Worm (Caenorhabditis elegans) whole organism, early embryonic: Measurements from ENCODE around the gene F33C8.4.

ENCODE experiments used
- B0310.2 ChIP-seq: sonication (generic microtip); optimal IDR thresholded peaks from 2 replicates; lab custom pipeline; 2016; ENCODE audit warnings: mild to moderate bottlenecking, missing genetic modification characterization, missing compliant biosample characterization
- F13C5.2 ChIP-seq: sonication (generic microtip); optimal IDR thresholded peaks from 2 replicates; lab custom pipeline; 2017; ENCODE audit warnings: mild to moderate bottlenecking, missing genetic modification characterization, inconsistent platforms, missing compliant biosample characterization
- aly-1 ChIP-seq: sonication (generic microtip); optimal IDR thresholded peaks from 2 replicates; lab custom pipeline; 2016; ENCODE audit warnings: missing genetic modification characterization, missing compliant biosample characterization
- ama-1 ChIP-seq: fragments of 150-350 bp; optimal IDR thresholded peaks from 2 replicates; lab custom pipeline; 2014
- ceh-13 ChIP-seq: fragments of 200-800 bp; sonication (Bioruptor generic); optimal IDR thresholded peaks from 2 replicates; lab custom pipeline; 2018; ENCODE audit warnings: mild to moderate bottlenecking, missing genetic modification characterization, missing compliant biosample characterization
- ceh-36 ChIP-seq: sonication (generic microtip); optimal IDR thresholded peaks from 2 replicates; lab custom pipeline; 2016; ENCODE audit warnings: missing genetic modification characterization, inconsistent platforms, missing compliant biosample characterization
- ets-7 ChIP-seq: sonication (generic microtip); optimal IDR thresholded peaks from 2 replicates; lab custom pipeline; 2016; ENCODE audit warnings: missing genotype, missing genetic modification characterization, missing compliant biosample characterization
- flt-1 ChIP-seq: fragments of 200-800 bp; sonication (Bioruptor generic); IDR thresholded peaks from 2 replicates; pipeline ENCODE4 v1.3.6; 2022; ENCODE audit warnings: missing genetic modification characterization, missing compliant biosample characterization
- hmbx-1 ChIP-seq: sonication (generic microtip); optimal IDR thresholded peaks from 2 replicates; lab custom pipeline; 2016; ENCODE audit warnings: mild to moderate bottlenecking, missing genetic modification characterization, missing compliant biosample characterization
- hmg-4 ChIP-seq: fragments of 200-800 bp; sonication (Bioruptor generic); optimal IDR thresholded peaks from 2 replicates; lab custom pipeline; 2018; ENCODE audit warnings: mild to moderate bottlenecking, missing genetic modification characterization, missing compliant biosample characterization
- hnd-1 ChIP-seq: sonication (generic microtip); optimal IDR thresholded peaks from 2 replicates; lab custom pipeline; 2016; ENCODE audit warnings: missing genetic modification characterization, missing compliant biosample characterization
- pes-1 ChIP-seq: fragments of 200-800 bp; sonication (Bioruptor generic); IDR thresholded peaks from 2 replicates; pipeline ENCODE4 v1.3.6; 2022; ENCODE audit warnings: missing genetic modification reagents, missing genetic modification characterization, missing compliant biosample characterization
- scrt-1 ChIP-seq: fragments of 200-800 bp; sonication (Bioruptor generic); IDR thresholded peaks from 2 replicates; pipeline ENCODE4 v1.3.6; 2022; ENCODE audit warnings: missing genetic modification characterization, missing compliant biosample characterization
- sea-1 ChIP-seq: fragments of 200-800 bp; sonication (Bioruptor generic); conservative IDR thresholded peaks from 2 replicates; pipeline ENCODE4 v1.3.6; 2022; ENCODE audit warnings: missing genetic modification characterization, missing compliant biosample characterization
- tbx-11 ChIP-seq: fragments of 200-800 bp; sonication (Bioruptor generic); IDR thresholded peaks from 2 replicates; pipeline ENCODE4 v1.3.6; 2022; ENCODE audit warnings: missing genetic modification characterization, missing compliant biosample characterization
- tbx-37 ChIP-seq: fragments of 200-800 bp; sonication (Bioruptor generic); conservative IDR thresholded peaks from 2 replicates; pipeline ENCODE4 v1.3.6; 2022; ENCODE audit warnings: missing genetic modification reagents, missing genetic modification characterization, missing compliant biosample characterization
- tra-4 ChIP-seq: sonication (generic microtip); optimal IDR thresholded peaks from 2 replicates; lab custom pipeline; 2017; ENCODE audit warnings: missing genetic modification characterization, missing compliant biosample characterization

The F33C8.4 gene

DNA sequence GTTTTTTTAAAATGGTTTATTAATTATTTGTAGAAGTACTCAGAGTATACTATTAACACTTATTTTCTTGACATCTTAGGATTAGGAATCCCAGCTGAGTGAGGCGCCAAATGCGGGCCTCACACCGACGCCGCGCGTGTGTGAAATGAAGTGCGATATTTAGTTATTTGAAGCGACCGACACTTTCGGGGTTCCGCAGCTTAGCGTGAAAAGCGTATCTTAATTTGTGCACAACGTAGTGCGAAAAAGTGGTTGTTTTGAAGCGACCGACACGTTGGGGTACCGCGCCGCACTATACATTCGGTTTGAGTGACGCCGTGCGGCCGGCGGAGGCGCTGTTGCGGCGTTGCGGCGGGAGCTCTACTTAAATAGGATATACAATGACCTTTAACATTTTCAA, 27.1 kb upstream of the F33C8.4 start:
- TF ChIP-seq tra-4 (tag; lab: Kevin White, UChicago) (no peak), sea-1 (GFP tag; lab: Robert Waterston, UW) (no peak), ama-1 (lab: Kevin White, UChicago) (no peak), hmbx-1 (no peak), hnd-1 (tag; lab: Kevin White, UChicago) (no peak), ceh-36 (tag; lab: Kevin White, UChicago) (no peak), aly-1 (no peak), tbx-37 (no peak), scrt-1 (GFP tag; lab: Robert Waterston, UW) (no peak), flt-1 (GFP tag; lab: Robert Waterston, UW) (no peak), pes-1 (GFP tag; lab: Robert Waterston, UW) (no peak), tbx-11 (no peak)

DNA sequence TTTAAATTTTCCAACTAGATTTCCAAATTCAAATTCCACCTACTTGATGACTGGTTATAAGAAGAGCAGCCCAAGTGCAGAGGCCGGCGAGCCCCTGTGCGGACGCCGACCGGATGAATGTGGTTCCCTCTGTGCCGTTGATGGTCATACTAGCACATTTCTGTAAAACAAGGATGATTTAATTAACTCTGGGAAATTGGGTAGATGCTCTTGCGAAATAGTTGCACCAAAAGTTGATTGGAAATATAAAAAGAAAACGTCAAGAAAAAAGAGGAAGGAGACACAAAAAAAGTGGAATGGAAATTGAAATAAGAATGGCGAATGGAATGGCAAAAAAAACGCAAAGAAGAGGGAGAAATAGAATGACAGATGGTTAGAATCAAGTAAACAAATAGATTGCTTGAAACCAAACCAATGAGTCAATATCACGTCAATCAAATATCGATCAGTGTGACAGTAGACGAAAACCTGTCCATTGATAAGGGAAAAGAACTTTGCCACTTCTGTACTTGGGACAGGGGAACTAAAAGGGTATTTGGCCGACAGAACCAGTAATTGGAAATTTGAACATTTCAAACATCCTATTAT, 25.3 kb upstream of the F33C8.4 start, which contains the start of gene tmem-184:
Gene tmem-184, minus strand, starts transcription at position 164 of the 588 bp plus-strand sequence.
- TF ChIP-seq flt-1 (GFP tag; lab: Robert Waterston, UW) (no peak), ama-1 (lab: Kevin White, UChicago) (no peak), tbx-11 (no peak), ets-7 (tag; lab: Kevin White, UChicago) (no peak), tbx-37 (no peak), aly-1 (no peak), sea-1 (GFP tag; lab: Robert Waterston, UW) (no peak), tra-4 (tag; lab: Kevin White, UChicago) (no peak), B0310.2 (tag; lab: Kevin White, UChicago) (no peak), ceh-36 (tag; lab: Kevin White, UChicago) (no peak), scrt-1 (GFP tag; lab: Robert Waterston, UW) (no peak), hmbx-1 (no peak), F13C5.2 (tag; lab: Kevin White, UChicago) (no peak), pes-1 (GFP tag; lab: Robert Waterston, UW) (no peak), ceh-13 (no peak), hmg-4 (GFP tag; lab: Kevin White, UChicago) (no peak), hnd-1 (tag; lab: Kevin White, UChicago) (no peak)

DNA sequence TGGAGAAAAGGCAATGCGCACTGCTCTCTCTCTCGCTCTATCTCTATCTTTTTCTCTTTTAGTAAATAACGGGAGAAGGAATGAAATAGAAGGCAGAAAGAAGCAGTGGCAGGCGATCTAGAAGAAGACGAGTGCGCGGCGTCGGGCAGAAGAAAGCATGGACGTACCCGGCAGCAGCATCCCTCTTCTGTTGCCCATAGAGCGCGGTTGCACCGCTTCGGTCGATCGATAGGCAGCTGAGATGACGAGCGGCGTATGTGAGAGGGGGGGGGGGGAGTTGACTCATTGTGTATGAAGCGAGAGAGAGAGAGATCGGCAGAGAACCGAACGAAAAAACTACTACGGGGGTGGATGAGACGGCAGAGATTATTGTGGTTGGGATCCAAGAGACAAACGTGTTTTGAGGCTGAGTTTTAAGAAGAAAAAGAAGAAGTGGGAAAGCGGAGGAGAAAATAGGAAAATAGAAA, 23.9 kb upstream of the F33C8.4 start:
- TF ChIP-seq hmg-4 (GFP tag; lab: Kevin White, UChicago) (peak; percentile 83), aly-1 (peak; percentile 4), tbx-11 (no peak), pes-1 (GFP tag; lab: Robert Waterston, UW) (peak; percentile 56; the same call in 1 of the 2 replicates), sea-1 (GFP tag; lab: Robert Waterston, UW) (peak; percentile 8; the same call in 1 of the 2 replicates), scrt-1 (GFP tag; lab: Robert Waterston, UW) (0 out of 2 replicates have a peak, but pooled peaks have one; percentile 35), ama-1 (lab: Kevin White, UChicago) (no peak), F13C5.2 (tag; lab: Kevin White, UChicago) (peak; percentile 84), ceh-36 (tag; lab: Kevin White, UChicago) (no peak), B0310.2 (tag; lab: Kevin White, UChicago) (peak; percentile 29)

DNA sequence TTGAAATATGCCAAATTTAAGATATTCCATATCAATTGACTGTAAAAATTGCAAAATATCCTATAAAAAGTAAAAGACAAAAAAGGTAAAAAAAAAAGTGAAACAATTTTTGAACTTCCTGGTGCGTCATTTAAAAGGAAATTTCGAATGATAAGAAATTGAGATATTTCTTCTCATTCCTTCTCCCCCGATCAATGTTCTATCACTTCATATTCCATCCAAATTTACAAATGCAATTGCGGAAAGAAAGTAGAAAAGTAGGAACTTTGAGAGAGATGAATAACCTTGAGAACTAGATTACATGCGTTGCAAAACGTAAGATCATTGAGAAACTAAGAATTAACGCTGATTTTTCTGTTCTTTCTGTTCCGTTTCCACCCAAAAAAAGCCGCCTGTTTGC, 22.5 kb upstream of the F33C8.4 start:
- TF ChIP-seq sea-1 (GFP tag; lab: Robert Waterston, UW) (no peak), ets-7 (tag; lab: Kevin White, UChicago) (no peak), hmg-4 (GFP tag; lab: Kevin White, UChicago) (no peak), tbx-37 (no peak), hnd-1 (tag; lab: Kevin White, UChicago) (no peak), scrt-1 (GFP tag; lab: Robert Waterston, UW) (no peak), hmbx-1 (no peak), ama-1 (lab: Kevin White, UChicago) (no peak), B0310.2 (tag; lab: Kevin White, UChicago) (no peak), ceh-13 (no peak), tra-4 (tag; lab: Kevin White, UChicago) (no peak), flt-1 (GFP tag; lab: Robert Waterston, UW) (no peak), ceh-36 (tag; lab: Kevin White, UChicago) (no peak)

DNA sequence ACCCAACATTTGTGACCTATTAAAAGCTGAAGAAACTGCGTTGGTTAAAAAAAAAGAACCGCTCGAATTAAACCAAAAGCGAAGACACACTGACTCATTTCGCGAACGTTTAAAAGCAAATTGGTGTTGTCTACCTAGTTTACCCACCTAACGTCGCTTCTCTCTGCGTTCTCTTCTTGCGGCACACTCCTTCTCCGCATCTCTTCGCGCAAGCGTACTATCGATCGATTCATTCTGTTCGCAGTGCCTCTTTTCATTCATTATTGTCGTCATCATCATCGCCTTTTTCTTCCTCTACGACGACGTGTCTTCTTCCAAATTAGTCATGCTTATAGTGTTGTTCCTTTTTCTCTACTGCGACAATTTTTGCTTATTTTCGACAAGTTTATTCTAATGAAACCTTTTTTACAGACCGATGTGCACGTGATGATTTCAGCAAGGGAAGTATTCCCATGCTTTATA, 20.9 kb upstream of the F33C8.4 start, which contains the start of gene atrn-1:
Gene atrn-1, plus strand, starts transcription at position 412 of the 462 bp plus-strand sequence.
- TF ChIP-seq flt-1 (GFP tag; lab: Robert Waterston, UW) (no peak), scrt-1 (GFP tag; lab: Robert Waterston, UW) (no peak), tra-4 (tag; lab: Kevin White, UChicago) (no peak), pes-1 (GFP tag; lab: Robert Waterston, UW) (no peak), hmg-4 (GFP tag; lab: Kevin White, UChicago) (no peak), tbx-37 (no peak), hmbx-1 (no peak)

DNA sequence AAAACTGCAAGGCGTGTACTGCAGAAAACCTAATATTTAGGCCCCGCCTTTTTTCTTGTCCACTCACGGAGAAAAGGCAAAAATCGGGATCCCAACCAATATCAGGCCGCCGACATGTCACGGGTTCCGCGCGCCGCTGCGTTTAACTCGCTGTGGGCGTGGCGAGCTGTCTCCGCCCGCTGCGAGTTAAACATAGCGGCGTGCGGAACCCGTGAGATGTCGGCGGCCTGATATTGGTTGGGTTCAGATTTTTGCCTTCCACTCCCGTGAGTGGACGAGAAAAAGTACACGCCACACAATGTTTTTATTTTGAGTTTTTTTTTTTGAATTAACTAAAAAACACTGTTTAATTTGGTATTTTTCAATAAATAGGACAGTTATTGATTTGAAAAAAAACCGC, 16.6 kb upstream of the F33C8.4 start:
- TF ChIP-seq scrt-1 (GFP tag; lab: Robert Waterston, UW) (no peak), pes-1 (GFP tag; lab: Robert Waterston, UW) (no peak), tbx-11 (no peak), ama-1 (lab: Kevin White, UChicago) (no peak), tra-4 (tag; lab: Kevin White, UChicago) (no peak), ceh-36 (tag; lab: Kevin White, UChicago) (no peak), flt-1 (GFP tag; lab: Robert Waterston, UW) (no peak), B0310.2 (tag; lab: Kevin White, UChicago) (no peak), ets-7 (tag; lab: Kevin White, UChicago) (no peak), F13C5.2 (tag; lab: Kevin White, UChicago) (no peak), hmbx-1 (no peak), ceh-13 (no peak), hmg-4 (GFP tag; lab: Kevin White, UChicago) (no peak), hnd-1 (tag; lab: Kevin White, UChicago) (no peak), sea-1 (GFP tag; lab: Robert Waterston, UW) (no peak)

DNA sequence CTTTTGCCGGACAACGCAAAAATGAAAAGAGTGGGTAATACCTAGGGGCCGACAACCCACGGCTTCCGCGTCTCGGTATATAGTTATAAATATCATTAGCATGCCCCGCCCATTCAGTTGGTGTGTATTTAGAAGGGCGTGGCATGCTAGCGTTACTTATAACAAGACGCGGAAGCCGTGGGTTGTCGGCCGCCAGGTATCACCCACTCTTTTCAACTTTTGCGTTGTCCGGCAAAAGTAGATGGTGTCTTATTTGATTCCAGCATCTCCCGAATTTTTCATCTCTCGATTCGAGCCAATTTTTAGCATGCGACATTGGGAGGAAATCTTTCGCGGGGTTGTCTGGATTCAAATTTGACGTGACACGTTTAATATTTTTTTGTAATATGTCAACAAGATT, 14.3 kb upstream of the F33C8.4 start:
- TF ChIP-seq F13C5.2 (tag; lab: Kevin White, UChicago) (no peak), scrt-1 (GFP tag; lab: Robert Waterston, UW) (no peak), hnd-1 (tag; lab: Kevin White, UChicago) (no peak), hmbx-1 (no peak)
